Worm (Caenorhabditis elegans) whole organism, late embryonic: ENCODE measurements around the gene F40C5.1.
"Not testable (repeated sequence)": the region's sequence is repeated elsewhere in the genome, so short reads cannot be mapped to it uniquely, and the experiment has no call there.

Experiments used
- K09A11.1 ChIP-seq: sonication (generic microtip); optimal IDR thresholded peaks from 2 replicates; lab custom pipeline; 2017; ENCODE audit warnings: antibody characterized with exemption, mild to moderate bottlenecking, missing genetic modification characterization, missing compliant biosample characterization; ENCODE audit not compliant: insufficient read depth
- T23F11.4 ChIP-seq: fragments of 200-800 bp; sonication (Bioruptor generic); optimal IDR thresholded peaks from 2 replicates; lab custom pipeline; 2018; ENCODE audit warnings: mild to moderate bottlenecking, missing genetic modification characterization, missing compliant biosample characterization
- ceh-14 ChIP-seq: sonication (generic microtip); optimal IDR thresholded peaks from 2 replicates; lab custom pipeline; 2016; ENCODE audit warnings: missing genotype, missing genetic modification characterization, missing compliant biosample characterization
- ceh-18 ChIP-seq: sonication (generic microtip); optimal IDR thresholded peaks from 2 replicates; lab custom pipeline; 2016; ENCODE audit warnings: missing genetic modification characterization, missing compliant biosample characterization
- ceh-19 ChIP-seq: fragments of 200-800 bp; sonication (Bioruptor generic); optimal IDR thresholded peaks from 2 replicates; lab custom pipeline; 2018; ENCODE audit warnings: mild to moderate bottlenecking, missing genetic modification characterization, missing compliant biosample characterization
- ceh-2 ChIP-seq: sonication (generic microtip); optimal IDR thresholded peaks from 2 replicates; lab custom pipeline; 2016; ENCODE audit warnings: missing genotype, missing genetic modification characterization, missing compliant biosample characterization
- ceh-22 ChIP-seq: sonication (generic microtip); optimal IDR thresholded peaks from 2 replicates; lab custom pipeline; 2017; ENCODE audit warnings: missing biosample characterization, missing genetic modification characterization
- ceh-24 ChIP-seq: sonication (generic microtip); optimal IDR thresholded peaks from 2 replicates; lab custom pipeline; 2016; ENCODE audit warnings: mild to moderate bottlenecking, missing genetic modification characterization, missing compliant biosample characterization
- ceh-30 ChIP-seq: fragments of 150-350 bp; optimal IDR thresholded peaks from 2 replicates; lab custom pipeline; 2014; ENCODE audit warnings: missing biosample characterization, missing genetic modification characterization
- ceh-34 ChIP-seq: sonication (generic microtip); optimal IDR thresholded peaks from 2 replicates; lab custom pipeline; 2016; ENCODE audit warnings: mild to moderate bottlenecking, missing genetic modification characterization, missing compliant biosample characterization
- ceh-45 ChIP-seq: fragments of 200-800 bp; sonication (Bioruptor generic); IDR thresholded peaks from 2 replicates; pipeline ENCODE4 v1.3.6; 2022; ENCODE audit warnings: missing genetic modification reagents, missing genetic modification characterization, missing compliant biosample characterization
- ceh-48 ChIP-seq: sonication (generic microtip); optimal IDR thresholded peaks from 2 replicates; lab custom pipeline; 2016; ENCODE audit warnings: missing genetic modification characterization, inconsistent platforms, missing compliant biosample characterization
- che-1 ChIP-seq: sonication (generic microtip); optimal IDR thresholded peaks from 2 replicates; lab custom pipeline; 2016; ENCODE audit warnings: mild to moderate bottlenecking, missing genetic modification characterization, missing compliant biosample characterization
- dmd-4 ChIP-seq: sonication (generic microtip); optimal IDR thresholded peaks from 2 replicates; lab custom pipeline; 2016; ENCODE audit warnings: borderline replicate concordance, missing genetic modification characterization, missing compliant biosample characterization
- dve-1 ChIP-seq: sonication (generic microtip); optimal IDR thresholded peaks from 2 replicates; lab custom pipeline; 2017; ENCODE audit warnings: antibody characterized with exemption, mild to moderate bottlenecking, missing genetic modification characterization, missing compliant biosample characterization
- elt-4 ChIP-seq: sonication (generic microtip); optimal IDR thresholded peaks from 2 replicates; lab custom pipeline; 2016; ENCODE audit warnings: missing genetic modification characterization, missing compliant biosample characterization
- gmeb-2 ChIP-seq: sonication (generic microtip); optimal IDR thresholded peaks from 2 replicates; lab custom pipeline; 2016; ENCODE audit warnings: missing genetic modification characterization, inconsistent platforms, missing compliant biosample characterization
- hlh-13 ChIP-seq: fragments of 200-800 bp; sonication (Bioruptor generic); optimal IDR thresholded peaks from 2 replicates; lab custom pipeline; 2018; ENCODE audit warnings: mild to moderate bottlenecking, missing genetic modification characterization, missing compliant biosample characterization
- hlh-30 ChIP-seq: sonication (generic microtip); optimal IDR thresholded peaks from 2 replicates; lab custom pipeline; 2017; ENCODE audit warnings: antibody characterized with exemption, missing genetic modification characterization, missing compliant biosample characterization; ENCODE audit not compliant: insufficient read depth
- hlh-8 ChIP-seq: sonication (generic microtip); optimal IDR thresholded peaks from 2 replicates; lab custom pipeline; 2016; ENCODE audit warnings: missing genotype, missing genetic modification characterization, missing compliant biosample characterization
- lim-6 ChIP-seq: sonication (generic microtip); optimal IDR thresholded peaks from 2 replicates; lab custom pipeline; 2016; ENCODE audit warnings: missing genetic modification characterization, missing compliant biosample characterization
- madf-2 ChIP-seq: sonication (generic microtip); optimal IDR thresholded peaks from 2 replicates; lab custom pipeline; 2017; ENCODE audit warnings: missing genetic modification characterization, missing compliant biosample characterization
- mec-3 ChIP-seq: sonication (generic microtip); optimal IDR thresholded peaks from 2 replicates; lab custom pipeline; 2016; ENCODE audit warnings: borderline replicate concordance, missing genetic modification characterization, missing compliant biosample characterization
- nfya-1 ChIP-seq: sonication (generic microtip); optimal IDR thresholded peaks from 2 replicates; lab custom pipeline; 2017; ENCODE audit warnings: missing genetic modification characterization, mild to moderate bottlenecking, missing compliant biosample characterization, antibody characterized with exemption, moderate library complexity
- nhr-232 ChIP-seq: sonication (generic microtip); optimal IDR thresholded peaks from 2 replicates; lab custom pipeline; 2016; ENCODE audit warnings: missing genetic modification characterization, missing compliant biosample characterization
- npax-4 ChIP-seq: sonication (generic microtip); optimal IDR thresholded peaks from 2 replicates; lab custom pipeline; 2016; ENCODE audit warnings: missing genetic modification characterization, missing compliant biosample characterization
- odd-2 ChIP-seq: sonication (generic microtip); optimal IDR thresholded peaks from 2 replicates; lab custom pipeline; 2017; ENCODE audit warnings: antibody characterized with exemption, mild to moderate bottlenecking, missing genetic modification characterization, missing compliant biosample characterization
- pag-3 ChIP-seq: sonication (generic microtip); optimal IDR thresholded peaks from 2 replicates; lab custom pipeline; 2016; ENCODE audit warnings: missing compliant biosample characterization, missing genetic modification characterization, borderline replicate concordance
- pat-9 ChIP-seq: fragments of 200-800 bp; sonication (Bioruptor generic); optimal IDR thresholded peaks from 2 replicates; lab custom pipeline; 2018; ENCODE audit warnings: mild to moderate bottlenecking, missing genetic modification characterization, moderate library complexity, missing compliant biosample characterization
- pax-1 ChIP-seq: fragments of 150-350 bp; optimal IDR thresholded peaks from 2 replicates; lab custom pipeline; 2014; ENCODE audit warnings: missing biosample characterization, missing genetic modification characterization
- pha-2 ChIP-seq: sonication (generic microtip); optimal IDR thresholded peaks from 2 replicates; lab custom pipeline; 2017; ENCODE audit warnings: mild to moderate bottlenecking, missing genetic modification characterization, missing compliant biosample characterization
- rnt-1 ChIP-seq: sonication (generic microtip); optimal IDR thresholded peaks from 2 replicates; lab custom pipeline; 2016; ENCODE audit warnings: missing genetic modification characterization, missing compliant biosample characterization
- sdc-2 ChIP-seq: sonication (generic microtip); optimal IDR thresholded peaks from 2 replicates; lab custom pipeline; 2016; ENCODE audit warnings: missing genotype, missing genetic modification characterization, missing compliant biosample characterization
- sox-2 ChIP-seq: fragments of 200-800 bp; sonication (Bioruptor generic); IDR thresholded peaks from 2 replicates; pipeline ENCODE4 v1.3.6; 2022; ENCODE audit warnings: missing genetic modification reagents, missing genetic modification characterization, missing compliant biosample characterization
- sox-4 ChIP-seq: sonication (generic microtip); optimal IDR thresholded peaks from 2 replicates; lab custom pipeline; 2017; ENCODE audit warnings: mild to moderate bottlenecking, missing genetic modification characterization, inconsistent platforms, missing compliant biosample characterization
- tbx-2 ChIP-seq: sonication (generic microtip); optimal IDR thresholded peaks from 2 replicates; lab custom pipeline; 2016; ENCODE audit warnings: missing genetic modification characterization, missing compliant biosample characterization
- tbx-7 ChIP-seq: sonication (generic microtip); optimal IDR thresholded peaks from 2 replicates; lab custom pipeline; 2016; ENCODE audit warnings: missing genotype, missing genetic modification characterization, missing compliant biosample characterization
- unc-3 ChIP-seq, 2 experiments: fragments of 200-800 bp in 1 of 2; sonication (Bioruptor generic) in 1 of 2; sonication (generic microtip) in 1 of 2; conservative IDR thresholded peaks in 1 of 2; optimal IDR thresholded peaks in 1 of 2; 2 replicates each; pipeline versions ENCODE4 v1.3.6 to Lab custom; 2016 to 2022; ENCODE audit warnings: missing compliant biosample characterization in 2 of 2, missing genetic modification characterization in 2 of 2, missing genetic modification reagents in 1 of 2
- unc-42 ChIP-seq: sonication (generic microtip); optimal IDR thresholded peaks from 2 replicates; lab custom pipeline; 2016; ENCODE audit warnings: missing genotype, missing genetic modification characterization, missing compliant biosample characterization
- unc-55 ChIP-seq: sonication (generic microtip); optimal IDR thresholded peaks from 2 replicates; lab custom pipeline; 2017; ENCODE audit warnings: missing biosample characterization, missing genetic modification reagents, missing genetic modification characterization
- unc-86 ChIP-seq: sonication (generic microtip); optimal IDR thresholded peaks from 2 replicates; lab custom pipeline; 2016; ENCODE audit warnings: missing genetic modification characterization, missing compliant biosample characterization
- zip-5 ChIP-seq: sonication (generic microtip); optimal IDR thresholded peaks from 2 replicates; lab custom pipeline; 2016; ENCODE audit warnings: missing genetic modification characterization, missing compliant biosample characterization
- ztf-16 ChIP-seq: sonication (generic microtip); optimal IDR thresholded peaks from 2 replicates; lab custom pipeline; 2017; ENCODE audit warnings: missing genetic modification characterization, missing compliant biosample characterization

F40C5.1 gene

ce11 chrV:3572408-3572807 is at the start of gene F40C5.1:
TSS of gene F40C5.1 (plus strand) at chrV:3572708.
- TF ChIP-seq T23F11.4; ceh-34 (tag; lab: Kevin White, UChicago); dve-1 (tag; lab: Kevin White, UChicago): not testable (repeated sequence)

- no peak for TF ChIP-seq dve-1 (tag; lab: Kevin White, UChicago)
- no peak for TF ChIP-seq nfya-1 (tag; lab: Kevin White, UChicago)
- TF ChIP-seq ceh-45 (GFP tag; lab: Robert Waterston, UW): no peak
- no peak for TF ChIP-seq lim-6 (tag; lab: Kevin White, UChicago)
- no peak for TF ChIP-seq sox-4
- no peak for TF ChIP-seq nhr-232
- no peak for TF ChIP-seq unc-3 (GFP tag; conservative IDR thresholded peaks at IDR 0.05; lab: Robert Waterston, UW)
- no peak for TF ChIP-seq unc-3 (tag; optimal IDR thresholded peaks at IDR 0.05; lab: Kevin White, UChicago)
- TF ChIP-seq rnt-1 (tag; lab: Kevin White, UChicago): no peak
- no peak for TF ChIP-seq ceh-22 (tag; lab: Kevin White, UChicago)
- no peak for TF ChIP-seq che-1 (tag; lab: Kevin White, UChicago)
- TF ChIP-seq sox-2 (GFP tag; lab: Robert Waterston, UW): no peak
- no peak for TF ChIP-seq gmeb-2
- TF ChIP-seq elt-4 (tag; lab: Kevin White, UChicago): no peak
- TF ChIP-seq mec-3 (tag; lab: Kevin White, UChicago): no peak
- TF ChIP-seq sdc-2: no peak
- TF ChIP-seq ceh-18 (tag; lab: Kevin White, UChicago): no peak
These were observed 49.2 kb upstream of the F40C5.1 start, which contains the start of gene irg-1 for ce11 chrV:3523262-3523661. TSS of gene irg-1 (plus strand) at chrV:3523587.

- TF ChIP-seq nfya-1 (tag; lab: Kevin White, UChicago) (no peak), sdc-2 (no peak), ceh-24 (tag; lab: Kevin White, UChicago) (no peak), pag-3 (no peak), lim-6 (tag; lab: Kevin White, UChicago) (no peak), hlh-8 (tag; lab: Kevin White, UChicago) (no peak), unc-86 (no peak), zip-5 (no peak), ztf-16 (tag; lab: Kevin White, UChicago) (no peak), ceh-19 (no peak), ceh-45 (GFP tag; lab: Robert Waterston, UW) (no peak), unc-42 (no peak), madf-2 (tag; lab: Kevin White, UChicago) (no peak), ceh-14 (tag; lab: Kevin White, UChicago) (no peak), pax-1 (no peak), hlh-30 (no peak)
These were observed 47.5 kb upstream of the F40C5.1 start, which contains the start of gene T24A6.7 for ce11 chrV:3524970-3525369. TSS of gene T24A6.7 (plus strand) at chrV:3525270.

- no peak for TF ChIP-seq pha-2
- TF ChIP-seq npax-4 (tag; lab: Kevin White, UChicago): no peak
- no peak for TF ChIP-seq hlh-30
- no peak for TF ChIP-seq ceh-30
- TF ChIP-seq T23F11.4: no peak
- no peak for TF ChIP-seq dmd-4
- TF ChIP-seq pat-9 (tag; lab: Kevin White, UChicago): no peak
- no peak for TF ChIP-seq mec-3 (tag; lab: Kevin White, UChicago)
- TF ChIP-seq lim-6 (tag; lab: Kevin White, UChicago): no peak
- no peak for TF ChIP-seq tbx-7 (tag; lab: Kevin White, UChicago)
- TF ChIP-seq unc-55 (GFP tag; lab: Kevin White, UChicago): no peak
- TF ChIP-seq sdc-2: no peak
- no peak for TF ChIP-seq hlh-13 (GFP tag; lab: Kevin White, UChicago)
- no peak for TF ChIP-seq K09A11.1 (tag; lab: Kevin White, UChicago)
- TF ChIP-seq ceh-48: no peak
- TF ChIP-seq odd-2 (tag; lab: Kevin White, UChicago): no peak
- TF ChIP-seq tbx-2 (tag; lab: Kevin White, UChicago): no peak
- TF ChIP-seq pag-3: no peak
- TF ChIP-seq ceh-14 (tag; lab: Kevin White, UChicago): no peak
- TF ChIP-seq ceh-2: no peak
These were observed 45.6 kb upstream of the F40C5.1 start, which contains the start of gene str-260 for ce11 chrV:3526882-3527281. TSS of gene str-260 (plus strand) at chrV:3527182.
